Fruit fly (Drosophila melanogaster): ENCODE data around the gene plh.
A peak's percentile ranks its signal among the peaks of the same experiment; 100 is the strongest.

The plh gene

dm6 chr3R:5042958-5043712 lies 32.3 kb upstream of the plh start (continued):
- no peak for TF ChIP-seq fd102C (GFP tag; optimal IDR thresholded peaks at IDR 0.05)
- no peak for TF ChIP-seq dati (GFP tag; IDR thresholded peaks at IDR 0.05)
- TF ChIP-seq en (GFP tag; optimal IDR thresholded peaks at IDR 0.05): peak; percentile 39
- peak; percentile 64 for TF ChIP-seq CG4360 (GFP tag; IDR thresholded peaks at IDR 0.05)
- TF ChIP-seq kah (GFP tag; optimal IDR thresholded peaks at IDR 0.05): peak; percentile 49
- TF ChIP-seq btn (GFP tag; optimal IDR thresholded peaks at IDR 0.05): no peak
- peak; percentile 35; the same call in 1 of the 2 replicates for TF ChIP-seq danr (GFP tag; IDR thresholded peaks at IDR 0.05)
- no peak for TF ChIP-seq hkb (optimal IDR thresholded peaks at IDR 0.05)
- peak; percentile 79 for TF ChIP-seq hkb (GFP tag; IDR thresholded peaks at IDR 0.05)
- peak; percentile 90 for TF ChIP-seq CG13296 (GFP tag; optimal IDR thresholded peaks at IDR 0.05)
- TF ChIP-seq CG18262 (tag; optimal IDR thresholded peaks at IDR 0.05): peak; percentile 34
- TF ChIP-seq CG11085 (GFP tag; IDR thresholded peaks at IDR 0.05): no peak
- peak in 1 of 2 experiments; percentile 42 for TF ChIP-seq insv (GFP tag; optimal IDR thresholded peaks at IDR 0.05)
- TF ChIP-seq dan (GFP tag; IDR thresholded peaks at IDR 0.05): no peak
- TF ChIP-seq CG4854 (GFP tag; optimal IDR thresholded peaks at IDR 0.05): peak; percentile 24
- TF ChIP-seq E2f1 (GFP tag; IDR thresholded peaks at IDR 0.05): peak; percentile 46; the same call in 1 of the 2 replicates
- TF ChIP-seq sc (optimal IDR thresholded peaks at IDR 0.05): no peak
- no peak for TF ChIP-seq sc (GFP tag; optimal IDR thresholded peaks at IDR 0.05)
- peak; percentile 38 for TF ChIP-seq Deaf1 (tag; optimal IDR thresholded peaks at IDR 0.05)
- TF ChIP-seq Adf1 (GFP tag; IDR thresholded peaks at IDR 0.05): peak; percentile 64
- peak; percentile 47 for TF ChIP-seq CG18011 (GFP tag; optimal IDR thresholded peaks at IDR 0.05)
- TF ChIP-seq toy (GFP tag; IDR thresholded peaks at IDR 0.05): no peak
- peak; percentile 42 for TF ChIP-seq CG1603 (tag; optimal IDR thresholded peaks at IDR 0.05)
- TF ChIP-seq Dad (GFP tag; optimal IDR thresholded peaks at IDR 0.05): peak; percentile 12
- TF ChIP-seq hbn (GFP tag; IDR thresholded peaks at IDR 0.05; ENCODE audit: partially characterized antibody): no peak
- TF ChIP-seq Sry-β (GFP tag; optimal IDR thresholded peaks at IDR 0.05): no peak
- peak; percentile 40 for TF ChIP-seq CG12391 (tag; optimal IDR thresholded peaks at IDR 0.05)
- TF ChIP-seq CG9876 (GFP tag; optimal IDR thresholded peaks at IDR 0.05): peak; percentile 20
- TF ChIP-seq CG30403 (GFP tag; optimal IDR thresholded peaks at IDR 0.05): no peak
- TF ChIP-seq Blimp-1 (GFP tag; optimal IDR thresholded peaks at IDR 0.05): peak; percentile 45
- TF ChIP-seq psq (GFP tag; optimal IDR thresholded peaks at IDR 0.05): peak; percentile 10
- no peak for TF ChIP-seq gt (GFP tag; IDR thresholded peaks at IDR 0.05)
- no peak for TF ChIP-seq HLHmδ (GFP tag; optimal IDR thresholded peaks at IDR 0.05)
- no peak for TF ChIP-seq Doc2 (GFP tag; IDR thresholded peaks at IDR 0.05)
- TF ChIP-seq CG42726 (GFP tag; IDR thresholded peaks at IDR 0.05; ENCODE audit: partially characterized antibody): no peak
- TF ChIP-seq bab2 (GFP tag; optimal IDR thresholded peaks at IDR 0.05): peak; percentile 65
- TF ChIP-seq CG18476 (GFP tag; optimal IDR thresholded peaks at IDR 0.05): peak; percentile 10
- peak; percentile 80 for TF ChIP-seq HHEX (GFP tag; optimal IDR thresholded peaks at IDR 0.05)
- TF ChIP-seq Side (GFP tag; optimal IDR thresholded peaks at IDR 0.05): peak; percentile 73
- TF ChIP-seq sna (GFP tag; IDR thresholded peaks at IDR 0.05; ENCODE audit: partially characterized antibody): no peak
- peak; percentile 48 for TF ChIP-seq trh (GFP tag; optimal IDR thresholded peaks at IDR 0.05)
- peak; percentile 59 for TF ChIP-seq CG9932 (GFP tag; IDR thresholded peaks at IDR 0.05)
- no peak for TF ChIP-seq Hr3 (GFP tag; optimal IDR thresholded peaks at IDR 0.05)
- TF ChIP-seq zen (tag; optimal IDR thresholded peaks at IDR 0.05): peak; percentile 61
- no peak for TF ChIP-seq Spps (tag; optimal IDR thresholded peaks at IDR 0.05)
- 0 out of 2 replicates have a peak, but pooled peaks have one; percentile 23 for TF ChIP-seq CG11696 (GFP tag; IDR thresholded peaks at IDR 0.05)
- TF ChIP-seq nau (GFP tag; optimal IDR thresholded peaks at IDR 0.05): peak; percentile 50
- TF ChIP-seq CG2678 (tag; optimal IDR thresholded peaks at IDR 0.05): peak; percentile 85
- no peak for TF ChIP-seq usp (GFP tag; optimal IDR thresholded peaks at IDR 0.05)
- peak; percentile 28 for TF ChIP-seq unpg (GFP tag; optimal IDR thresholded peaks at IDR 0.05)
